Worm (Caenorhabditis elegans) whole organism, L4 larva: Measurements from ENCODE around the gene cest-5.2.

ENCODE experiments used
- Y105C5A.15 ChIP-seq: fragments of 200-800 bp; sonication (Bioruptor generic); IDR thresholded peaks from 2 replicates; pipeline ENCODE4 v1.3.6; 2022; ENCODE audit warnings: missing genetic modification characterization, missing compliant biosample characterization
- ctbp-1 ChIP-seq: fragments of 200-800 bp; sonication (Bioruptor generic); IDR thresholded peaks from 2 replicates; pipeline ENCODE4 v1.3.6; 2022; ENCODE audit warnings: missing genetic modification reagents, missing genetic modification characterization, missing compliant biosample characterization
- jun-1 ChIP-seq: fragments of 150-350 bp; optimal IDR thresholded peaks from 2 replicates; lab custom pipeline; 2014; ENCODE audit warnings: missing biosample characterization, missing genetic modification reagents, missing genetic modification characterization
- mxl-2 ChIP-seq: fragments of 200-800 bp; sonication (Bioruptor generic); conservative IDR thresholded peaks from 2 replicates; pipeline ENCODE4 v1.3.6; 2022; ENCODE audit warnings: missing genetic modification reagents, missing genetic modification characterization, missing compliant biosample characterization
- nhr-11 ChIP-seq: fragments of 150-350 bp; optimal IDR thresholded peaks from 2 replicates; lab custom pipeline; 2014; ENCODE audit warnings: missing biosample characterization, missing genetic modification characterization
- nhr-28 ChIP-seq: fragments of 150-350 bp; optimal IDR thresholded peaks from 2 replicates; lab custom pipeline; 2014; ENCODE audit warnings: missing biosample characterization, missing genetic modification characterization
- nhr-76 ChIP-seq: fragments of 150-350 bp; optimal IDR thresholded peaks from 2 replicates; lab custom pipeline; 2014; ENCODE audit warnings: missing biosample characterization, missing genetic modification characterization

DNA sequence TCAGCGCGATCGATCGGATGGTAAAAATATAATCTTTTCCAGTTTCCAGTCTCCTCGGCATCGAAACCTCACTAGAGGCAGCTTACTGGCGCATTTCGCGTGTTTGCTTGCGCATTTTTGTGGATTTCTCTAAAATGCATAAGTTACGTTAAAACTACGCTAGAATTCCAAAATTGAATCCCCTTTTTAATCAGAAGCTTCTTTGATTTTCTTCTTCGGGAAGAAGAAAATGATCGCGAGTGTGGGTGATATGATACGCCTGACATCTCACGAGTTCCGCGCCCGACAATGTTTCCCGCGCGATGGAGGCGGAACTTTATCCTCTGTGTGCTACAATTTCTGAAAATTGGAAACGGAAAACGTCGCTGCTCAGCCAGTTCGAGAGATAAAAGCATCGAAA is 36.6 kb upstream of the cest-5.2 start:
- TF ChIP-seq nhr-28 = no peak
- no peak for TF ChIP-seq mxl-2 (GFP tag; lab: Robert Waterston, UW)
- no peak for TF ChIP-seq jun-1 (tag; lab: Kevin White, UChicago)
- TF ChIP-seq ctbp-1 (GFP tag; lab: Robert Waterston, UW) = no peak
- no peak for TF ChIP-seq Y105C5A.15 (GFP tag; lab: Robert Waterston, UW)
- TF ChIP-seq nhr-76 (tag; lab: Kevin White, UChicago) = no peak
- TF ChIP-seq nhr-11 = no peak
